Worm (Caenorhabditis elegans): ENCODE measurements around the gene F55C12.6.

DNA sequence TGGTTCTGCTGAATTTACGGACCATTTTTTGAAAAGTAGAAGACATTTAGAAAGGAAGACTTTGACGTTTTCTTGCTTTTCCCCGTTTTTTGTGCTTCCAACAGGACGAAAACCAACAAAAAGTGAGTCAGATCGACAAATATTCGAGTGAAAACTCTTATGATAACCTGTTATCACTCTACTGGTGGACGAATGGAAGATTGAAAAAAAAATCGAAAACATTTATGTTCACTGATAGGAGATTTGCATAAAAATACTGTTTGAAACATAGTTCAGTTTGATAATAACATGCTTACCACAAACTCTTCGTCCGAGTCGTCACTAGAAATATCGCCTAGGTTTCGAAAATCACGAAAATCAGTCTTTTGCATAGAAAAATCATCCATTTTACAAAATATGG, 3.5 kb downstream of the F55C12.6 start:
- TF ChIP-seq him-1 (tag; optimal IDR thresholded peaks at IDR 0.05) (no peak), dao-5 (tag; optimal IDR thresholded peaks at IDR 0.05) (no peak)
